Worm (Caenorhabditis elegans): ENCODE measurements around the gene nhr-262.

ce11 chrV:16911934-16912333 is 7.2 kb downstream of the nhr-262 start, which contains the start of gene nhr-116:
- TF ChIP-seq sox-4 (tag; optimal IDR thresholded peaks at IDR 0.05) (no peak), che-1 (tag; optimal IDR thresholded peaks at IDR 0.05) (no peak), ama-1 (optimal IDR thresholded peaks at IDR 0.05) (no peak), unc-3 (GFP tag; conservative IDR thresholded peaks at IDR 0.05) (no peak), unc-3 (tag; optimal IDR thresholded peaks at IDR 0.05) (no peak), pha-4 (tag; optimal IDR thresholded peaks at IDR 0.05) (no peak), zip-5 (tag; optimal IDR thresholded peaks at IDR 0.05) (no peak)

Measured in whole organism, late embryonic.